1 fruit fly cellular context compared by ENCODE assay signal in genomic region chrX:8129204-8129997, dm6.
A peak's percentile ranks its signal among the peaks of the same experiment; 100 is the strongest.
TF ChIP-seq lines count a peak whose summit lies in the region.

Gene CG2116 (plus strand): TSS chrX:8129812.

TF ChIP-seq in whole organism, embryonic, 481 proteins besides CTCF, POLR2A, EP300 and RAD21 (continued from another document):
- TF ChIP-seq btn (GFP tag; optimal IDR thresholded peaks at IDR 0.05; lab: Kevin White, UChicago) (no peak), trh (GFP tag; optimal IDR thresholded peaks at IDR 0.05; lab: Kevin White, UChicago) (no peak), Kr (GFP tag; optimal IDR thresholded peaks at IDR 0.05; lab: Kevin White, UChicago) (no peak), Myb (GFP tag; optimal IDR thresholded peaks at IDR 0.05; lab: Kevin White, UChicago) (peak; percentile 47), CG8924 (tag; optimal IDR thresholded peaks at IDR 0.05; lab: Kevin White, UChicago) (no peak), Pdp1 (GFP tag; optimal IDR thresholded peaks at IDR 0.05; lab: Kevin White, UChicago) (no peak), MBD-R2 (GFP tag; IDR thresholded peaks at IDR 0.05; lab: Robert Waterston, UW) (peak; percentile 47), gem (tag; optimal IDR thresholded peaks at IDR 0.05; lab: Kevin White, UChicago) (no peak), CG14441 (GFP tag; IDR thresholded peaks at IDR 0.05; lab: Robert Waterston, UW) (no peak), slbo (GFP tag; IDR thresholded peaks at IDR 0.05; lab: Robert Waterston, UW) (no peak), CG12236 (GFP tag; optimal IDR thresholded peaks at IDR 0.05; lab: Kevin White, UChicago) (no peak), vvl (GFP tag; IDR thresholded peaks at IDR 0.05; lab: Robert Waterston, UW) (peak; percentile 72), D19A (tag; optimal IDR thresholded peaks at IDR 0.05; lab: Kevin White, UChicago) (no peak), CG12071 (GFP tag; optimal IDR thresholded peaks at IDR 0.05; lab: Kevin White, UChicago) (no peak), CG7786 (GFP tag; optimal IDR thresholded peaks at IDR 0.05; lab: Kevin White, UChicago) (no peak), Hmx (GFP tag; optimal IDR thresholded peaks at IDR 0.05; lab: Kevin White, UChicago) (no peak), Hr39 (optimal IDR thresholded peaks at IDR 0.05; lab: Kevin White, UChicago) (no peak), CG34422 (GFP tag; IDR thresholded peaks at IDR 0.05; lab: Robert Waterston, UW) (0 out of 3 replicates have a peak, but pooled peaks have one; percentile 16), CG10147 (GFP tag; optimal IDR thresholded peaks at IDR 0.05; lab: Kevin White, UChicago) (no peak), her (GFP tag; optimal IDR thresholded peaks at IDR 0.05; lab: Kevin White, UChicago) (peak; percentile 85), CG10565 (GFP tag; optimal IDR thresholded peaks at IDR 0.05; lab: Kevin White, UChicago) (no peak), CG42726 (GFP tag; IDR thresholded peaks at IDR 0.05; lab: Robert Waterston, UW; ENCODE audit: partially characterized antibody) (0 out of 2 replicates have a peak, but pooled peaks have one; percentile 40), CG1792 (GFP tag; optimal IDR thresholded peaks at IDR 0.05; lab: Kevin White, UChicago) (no peak), CG14014 (GFP tag; IDR thresholded peaks at IDR 0.05; lab: Robert Waterston, UW) (no peak), Six4 (GFP tag; optimal IDR thresholded peaks at IDR 0.05; lab: Kevin White, UChicago) (no peak), fd102C (GFP tag; optimal IDR thresholded peaks at IDR 0.05; lab: Kevin White, UChicago) (no peak), CG4617 (GFP tag; optimal IDR thresholded peaks at IDR 0.05; lab: Kevin White, UChicago; ENCODE audit: borderline replicate concordance) (peak; percentile 48), crp (GFP tag; optimal IDR thresholded peaks at IDR 0.05; lab: Kevin White, UChicago) (peak in 1 of 2 experiments; percentile 25), CG12219 (GFP tag; optimal IDR thresholded peaks at IDR 0.05; lab: Kevin White, UChicago) (no peak), CG13894 (tag; optimal IDR thresholded peaks at IDR 0.05; lab: Kevin White, UChicago) (no peak), BEAF-32 (GFP tag; optimal IDR thresholded peaks at IDR 0.05; lab: Kevin White, UChicago) (peak; percentile 85), CG6854 (GFP tag; optimal IDR thresholded peaks at IDR 0.05; lab: Kevin White, UChicago) (no peak), CG11247 (GFP tag; IDR thresholded peaks at IDR 0.05; lab: Robert Waterston, UW) (no peak), gfzf (GFP tag; optimal IDR thresholded peaks at IDR 0.05; lab: Kevin White, UChicago) (peak; percentile 80), Drgx (GFP tag; IDR thresholded peaks at IDR 0.05; lab: Robert Waterston, UW) (no peak), tio (GFP tag; optimal IDR thresholded peaks at IDR 0.05; lab: Kevin White, UChicago) (no peak), Fer3 (tag; optimal IDR thresholded peaks at IDR 0.05; lab: Kevin White, UChicago) (no peak), CG2875 (GFP tag; optimal IDR thresholded peaks at IDR 0.05; lab: Kevin White, UChicago) (no peak), CG11695 (GFP tag; IDR thresholded peaks at IDR 0.05; lab: Robert Waterston, UW) (no peak), Ada2b (GFP tag; IDR thresholded peaks at IDR 0.05; lab: Robert Waterston, UW) (no peak), NfI (GFP tag; optimal IDR thresholded peaks at IDR 0.05; lab: Kevin White, UChicago) (no peak), CG3281 (GFP tag; optimal IDR thresholded peaks at IDR 0.05; lab: Kevin White, UChicago) (no peak), CG8290 (GFP tag; optimal IDR thresholded peaks at IDR 0.05; lab: Kevin White, UChicago) (peak; percentile 22), CG8290 (tag; optimal IDR thresholded peaks at IDR 0.05; lab: Kevin White, UChicago) (peak in 1 of 2 experiments; percentile 26), Opbp (GFP tag; IDR thresholded peaks at IDR 0.05; lab: Robert Waterston, UW; ENCODE audit: partially characterized antibody) (peak; percentile 43; the same call in 2 of the 3 replicates), CG3407 (GFP tag; optimal IDR thresholded peaks at IDR 0.05; lab: Kevin White, UChicago) (no peak), stwl (tag; optimal IDR thresholded peaks at IDR 0.05; lab: Kevin White, UChicago) (peak; percentile 18), HHEX (GFP tag; optimal IDR thresholded peaks at IDR 0.05; lab: Kevin White, UChicago) (no peak), Vsx1 (GFP tag; optimal IDR thresholded peaks at IDR 0.05; lab: Kevin White, UChicago) (no peak), vnd (GFP tag; IDR thresholded peaks at IDR 0.05; lab: Robert Waterston, UW; ENCODE audit: partially characterized antibody) (peak; percentile 72), Sox100B (GFP tag; optimal IDR thresholded peaks at IDR 0.05; lab: Kevin White, UChicago) (no peak), CG3995 (GFP tag; optimal IDR thresholded peaks at IDR 0.05; lab: Kevin White, UChicago) (peak; percentile 46), Usf (GFP tag; optimal IDR thresholded peaks at IDR 0.05; lab: Kevin White, UChicago) (no peak), ato (GFP tag; IDR thresholded peaks at IDR 0.05; lab: Robert Waterston, UW; ENCODE audit: partially characterized antibody) (peak; percentile 63), sc (optimal IDR thresholded peaks at IDR 0.05; lab: Kevin White, UChicago) (no peak), sc (GFP tag; optimal IDR thresholded peaks at IDR 0.05; lab: Kevin White, UChicago) (no peak), peb (GFP tag; IDR thresholded peaks at IDR 0.05; lab: Robert Waterston, UW) (no peak), CG6654 (GFP tag; optimal IDR thresholded peaks at IDR 0.05; lab: Kevin White, UChicago) (no peak), Hr78 (GFP tag; optimal IDR thresholded peaks at IDR 0.05; lab: Kevin White, UChicago) (no peak), Dip2 (GFP tag; IDR thresholded peaks at IDR 0.05; lab: Robert Waterston, UW) (no peak), Mad (GFP tag; optimal IDR thresholded peaks at IDR 0.05; lab: Kevin White, UChicago) (no peak), Sin3A (optimal IDR thresholded peaks at IDR 0.05; lab: Kevin White, UChicago) (peak; percentile 56), tna (GFP tag; IDR thresholded peaks at IDR 0.05; lab: Robert Waterston, UW; ENCODE audit: partially characterized antibody) (0 out of 2 replicates have a peak, but pooled peaks have one; percentile 11), Gug (GFP tag; IDR thresholded peaks at IDR 0.05; lab: Robert Waterston, UW) (no peak), CG30431 (GFP tag; optimal IDR thresholded peaks at IDR 0.05; lab: Kevin White, UChicago) (no peak), CHES-1-like (GFP tag; optimal IDR thresholded peaks at IDR 0.05; lab: Kevin White, UChicago) (no peak), ci (GFP tag; IDR thresholded peaks at IDR 0.05; lab: Robert Waterston, UW) (0 out of 3 replicates have a peak, but pooled peaks have one; percentile 25), CG4820 (GFP tag; optimal IDR thresholded peaks at IDR 0.05; lab: Kevin White, UChicago) (no peak), tgo (GFP tag; IDR thresholded peaks at IDR 0.05; lab: Robert Waterston, UW) (no peak), scrt (GFP tag; optimal IDR thresholded peaks at IDR 0.05; lab: Kevin White, UChicago) (no peak), Fer1 (GFP tag; optimal IDR thresholded peaks at IDR 0.05; lab: Kevin White, UChicago) (no peak), CG9932 (GFP tag; IDR thresholded peaks at IDR 0.05; lab: Robert Waterston, UW) (no peak), CG11560 (tag; IDR thresholded peaks at IDR 0.05; lab: Robert Waterston, UW) (0 out of 3 replicates have a peak, but pooled peaks have one; percentile 33), cg (GFP tag; optimal IDR thresholded peaks at IDR 0.05; lab: Kevin White, UChicago) (no peak), Lpt (GFP tag; optimal IDR thresholded peaks at IDR 0.05; lab: Kevin White, UChicago) (no peak), en (GFP tag; optimal IDR thresholded peaks at IDR 0.05; lab: Kevin White, UChicago) (no peak), disco-r (GFP tag; optimal IDR thresholded peaks at IDR 0.05; lab: Kevin White, UChicago) (no peak), Ets65A (GFP tag; lab: Kevin White, UChicago) (peak; percentile 70), knrl (GFP tag; IDR thresholded peaks at IDR 0.05; lab: Robert Waterston, UW; ENCODE audit: partially characterized antibody) (peak; percentile 79), nmo (GFP tag; optimal IDR thresholded peaks at IDR 0.05; lab: Kevin White, UChicago) (peak; percentile 26), row (GFP tag; IDR thresholded peaks at IDR 0.05; lab: Robert Waterston, UW) (peak; percentile 48; the same call in 2 of the 3 replicates), CG7963 (GFP tag; IDR thresholded peaks at IDR 0.05; lab: Robert Waterston, UW; ENCODE audit: partially characterized antibody) (peak; percentile 59; the same call in 2 of the 3 replicates), unpg (GFP tag; optimal IDR thresholded peaks at IDR 0.05; lab: Kevin White, UChicago) (no peak), CG34376 (GFP tag; optimal IDR thresholded peaks at IDR 0.05; lab: Kevin White, UChicago) (no peak), pho (GFP tag; optimal IDR thresholded peaks at IDR 0.05; lab: Kevin White, UChicago) (no peak), NFAT (GFP tag; IDR thresholded peaks at IDR 0.05; lab: Robert Waterston, UW) (no peak), Dp (GFP tag; optimal IDR thresholded peaks at IDR 0.05; lab: Kevin White, UChicago) (peak; percentile 74), ssp (GFP tag; IDR thresholded peaks at IDR 0.05; lab: Robert Waterston, UW) (peak; percentile 57; the same call in 1 of the 2 replicates), twi (tag; optimal IDR thresholded peaks at IDR 0.05; lab: Kevin White, UChicago) (no peak), psq (GFP tag; optimal IDR thresholded peaks at IDR 0.05; lab: Kevin White, UChicago) (no peak), YL-1 (GFP tag; optimal IDR thresholded peaks at IDR 0.05; lab: Kevin White, UChicago) (peak; percentile 11), CG1832 (GFP tag; optimal IDR thresholded peaks at IDR 0.05; lab: Kevin White, UChicago) (no peak), ash1 (GFP tag; optimal IDR thresholded peaks at IDR 0.05; lab: Kevin White, UChicago) (no peak), ara (GFP tag; IDR thresholded peaks at IDR 0.05; lab: Robert Waterston, UW) (no peak), lbe (GFP tag; optimal IDR thresholded peaks at IDR 0.05; lab: Kevin White, UChicago) (no peak), CG14965 (GFP tag; optimal IDR thresholded peaks at IDR 0.05; lab: Kevin White, UChicago; ENCODE audit: borderline replicate concordance) (no peak), chn (GFP tag; optimal IDR thresholded peaks at IDR 0.05; lab: Kevin White, UChicago) (no peak), E2f2 (GFP tag; IDR thresholded peaks at IDR 0.05; lab: Robert Waterston, UW) (peak; percentile 84), CG12659 (GFP tag; optimal IDR thresholded peaks at IDR 0.05; lab: Kevin White, UChicago) (peak; percentile 51), kah (GFP tag; optimal IDR thresholded peaks at IDR 0.05; lab: Kevin White, UChicago) (no peak), CG4404 (GFP tag; IDR thresholded peaks at IDR 0.05; lab: Robert Waterston, UW) (no peak), HmgD (GFP tag; optimal IDR thresholded peaks at IDR 0.05; lab: Kevin White, UChicago) (no peak), PHDP (tag; optimal IDR thresholded peaks at IDR 0.05; lab: Kevin White, UChicago) (no peak), CG17361 (GFP tag; IDR thresholded peaks at IDR 0.05; lab: Robert Waterston, UW) (no peak), kni (GFP tag; optimal IDR thresholded peaks at IDR 0.05; lab: Kevin White, UChicago) (no peak), ewg (GFP tag; optimal IDR thresholded peaks at IDR 0.05; lab: Kevin White, UChicago) (peak; percentile 76), MESR4 (GFP tag; optimal IDR thresholded peaks at IDR 0.05; lab: Kevin White, UChicago) (peak; percentile 84), CG32772 (GFP tag; IDR thresholded peaks at IDR 0.05; lab: Robert Waterston, UW) (no peak), toy (GFP tag; IDR thresholded peaks at IDR 0.05; lab: Robert Waterston, UW) (no peak), Rfx (GFP tag; IDR thresholded peaks at IDR 0.05; lab: Robert Waterston, UW) (no peak), CG4328 (GFP tag; optimal IDR thresholded peaks at IDR 0.05; lab: Kevin White, UChicago) (no peak), CG6791 (GFP tag; IDR thresholded peaks at IDR 0.05; lab: Robert Waterston, UW; ENCODE audit: partially characterized antibody) (peak; percentile 64), CG3065 (GFP tag; optimal IDR thresholded peaks at IDR 0.05; lab: Kevin White, UChicago) (no peak), fd96Cb (tag; optimal IDR thresholded peaks at IDR 0.05; lab: Kevin White, UChicago) (no peak), Trl (optimal IDR thresholded peaks at IDR 0.05; lab: Kevin White, UChicago) (no peak), Trl (GFP tag; optimal IDR thresholded peaks at IDR 0.05; lab: Kevin White, UChicago) (no peak), ac (GFP tag; optimal IDR thresholded peaks at IDR 0.05; lab: Kevin White, UChicago) (no peak), CG10654 (GFP tag; optimal IDR thresholded peaks at IDR 0.05; lab: Kevin White, UChicago) (no peak), CG9215 (GFP tag; IDR thresholded peaks at IDR 0.05; lab: Robert Waterston, UW) (no peak), inv (GFP tag; IDR thresholded peaks at IDR 0.05; lab: Robert Waterston, UW; ENCODE audit: partially characterized antibody) (peak; percentile 59; the same call in 1 of the 2 replicates), CG13296 (GFP tag; optimal IDR thresholded peaks at IDR 0.05; lab: Kevin White, UChicago) (no peak)
TF ChIP-seq in whole organism, embryonic: peak in this region for 79.
